Fruit fly (Drosophila melanogaster) whole organism, wandering third instar larva: ENCODE results near the gene Cad89D.

Experiments used
- CG9705 ChIP-seq: fragments of 200-800 bp; sonication (Bioruptor generic); optimal IDR thresholded peaks from 2 replicates; lab custom pipeline; 2018; ENCODE audit warnings: missing biosample characterization, mild to moderate bottlenecking, missing genetic modification characterization
- CrebA ChIP-seq: fragments of 200-800 bp; sonication (Bioruptor generic); optimal IDR thresholded peaks from 2 replicates; lab custom pipeline; 2016; ENCODE audit warnings: missing biosample characterization, mild to moderate bottlenecking, missing genetic modification characterization, borderline replicate concordance
- Dfd ChIP-seq: fragments of >200 bp; optimal IDR thresholded peaks from 2 replicates; lab custom pipeline; 2017; ENCODE audit warnings: missing biosample characterization, missing genetic modification characterization
- Dif ChIP-seq: fragments of 200-275, 200-300 bp; sonication (Bioruptor generic); optimal IDR thresholded peaks from 2 replicates; lab custom pipeline; 2018; ENCODE audit warnings: missing biosample characterization, missing genetic modification characterization; ENCODE audit not compliant: partially characterized antibody
- GATAd ChIP-seq: sonication (Bioruptor generic); optimal IDR thresholded peaks from 2 replicates; lab custom pipeline; 2016; ENCODE audit warnings: missing biosample characterization, missing genetic modification characterization
- HLH106 ChIP-seq: fragments of 200-800 bp; optimal IDR thresholded peaks from 3 replicates; lab custom pipeline; 2019; ENCODE audit warnings: missing biosample characterization, mild to moderate bottlenecking, missing genetic modification characterization, moderate library complexity
- Hnf4 ChIP-seq: fragments of 200-800 bp; sonication (Bioruptor generic); optimal IDR thresholded peaks from 2 replicates; lab custom pipeline; 2016; ENCODE audit warnings: missing biosample characterization, mild to moderate bottlenecking, missing genetic modification characterization
- Jra ChIP-seq: sonication (Bioruptor generic); optimal IDR thresholded peaks from 2 replicates; lab custom pipeline; 2016; ENCODE audit warnings: missing biosample characterization, missing genetic modification characterization
- Mio ChIP-seq: sonication (Bioruptor generic); optimal IDR thresholded peaks from 2 replicates; lab custom pipeline; 2016; ENCODE audit warnings: missing biosample characterization, missing genetic modification characterization
- N ChIP-seq: fragments of >200 bp; optimal IDR thresholded peaks from 2 replicates; lab custom pipeline; 2018; ENCODE audit warnings: missing biosample characterization, missing external identifiers, missing genetic modification characterization
- Vsx2 ChIP-seq: fragments of 200-300, 225-300 bp; sonication (Bioruptor generic); optimal IDR thresholded peaks from 2 replicates; lab custom pipeline; 2018; ENCODE audit warnings: missing biosample characterization, missing genetic modification characterization; ENCODE audit not compliant: partially characterized antibody
- br ChIP-seq: fragments of 200-800 bp; sonication (Bioruptor generic); optimal IDR thresholded peaks from 2 replicates; lab custom pipeline; 2016; ENCODE audit warnings: missing biosample characterization, missing genetic modification characterization
- brk ChIP-seq: fragments of 200-800 bp; sonication (Bioruptor generic); optimal IDR thresholded peaks from 2 replicates; lab custom pipeline; 2016; ENCODE audit warnings: missing biosample characterization, mild to moderate bottlenecking, missing genetic modification characterization
- dmrt93B ChIP-seq: fragments of 200-800 bp; sonication (Bioruptor generic); optimal IDR thresholded peaks from 2 replicates; lab custom pipeline; 2018; ENCODE audit warnings: missing biosample characterization, mild to moderate bottlenecking, missing genetic modification characterization
- dsf ChIP-seq: sonication (Bioruptor generic); optimal IDR thresholded peaks from 2 replicates; lab custom pipeline; 2016; ENCODE audit warnings: missing biosample characterization, missing genetic modification characterization, borderline replicate concordance
- ey ChIP-seq: fragments of 200-800 bp; sonication (Bioruptor generic); optimal IDR thresholded peaks from 2 replicates; lab custom pipeline; 2016; ENCODE audit warnings: missing biosample characterization, missing genetic modification characterization
- h ChIP-seq: fragments of 200-800 bp; sonication (Bioruptor generic); optimal IDR thresholded peaks from 3 replicates; lab custom pipeline; 2016; ENCODE audit warnings: missing biosample characterization, mild to moderate bottlenecking, missing genetic modification characterization
- lola ChIP-seq: fragments of >200 bp; optimal IDR thresholded peaks from 2 replicates; lab custom pipeline; 2017; ENCODE audit warnings: missing biosample characterization, missing genetic modification characterization
- psq ChIP-seq: fragments of 200-800 bp; sonication (Bioruptor generic); optimal IDR thresholded peaks from 3 replicates; lab custom pipeline; 2017; ENCODE audit warnings: missing biosample characterization, mild to moderate bottlenecking, missing genetic modification characterization, moderate library complexity
- sage ChIP-seq: fragments of 200-800 bp; sonication (Bioruptor generic); optimal IDR thresholded peaks from 2 replicates; lab custom pipeline; 2016; ENCODE audit warnings: missing biosample characterization, mild to moderate bottlenecking, missing genetic modification characterization
- tai ChIP-seq: sonication (Bioruptor generic); optimal IDR thresholded peaks from 2 replicates; lab custom pipeline; 2016; ENCODE audit warnings: missing biosample characterization, missing genetic modification characterization

Cad89D gene

dm6 chr3R:16436374-16437037 is 58.7 kb downstream of the Cad89D start, which contains the start of gene mRpS33:
TSS of gene mRpS33 (minus strand) at chr3R:16436597.
- TF ChIP-seq HLH106 (tag; lab: Kevin White, UChicago) (no peak), Vsx2 (GFP tag; lab: Kevin White, UChicago) (no peak), dsf (no peak), Dif (no peak), brk (no peak), h (GFP tag; lab: Kevin White, UChicago) (no peak), lola (no peak), br (no peak), CrebA (no peak), Mio (GFP tag; lab: Kevin White, UChicago) (no peak), GATAd (GFP tag; lab: Kevin White, UChicago) (no peak), N (GFP tag; lab: Kevin White, UChicago) (no peak)

- TF ChIP-seq Jra (GFP tag; lab: Kevin White, UChicago) (no peak), psq (GFP tag; lab: Kevin White, UChicago) (no peak), sage (GFP tag; lab: Kevin White, UChicago) (no peak), tai (GFP tag; lab: Kevin White, UChicago) (no peak), GATAd (GFP tag; lab: Kevin White, UChicago) (no peak), Dfd (GFP tag; lab: Kevin White, UChicago) (no peak), CG9705 (GFP tag; lab: Kevin White, UChicago) (no peak), Vsx2 (GFP tag; lab: Kevin White, UChicago) (no peak), dmrt93B (GFP tag; lab: Kevin White, UChicago) (no peak), ey (no peak), dsf (no peak), Hnf4 (GFP tag; lab: Kevin White, UChicago) (no peak), brk (no peak)
Measured at dm6 chr3R:16434599-16434998, 60.6 kb downstream of the Cad89D start, which contains the start of gene CG14881. TSS of gene CG14881 (plus strand) at chr3R:16434899.
